Fruit fly (Drosophila melanogaster) whole organism, embryonic: Measurements from ENCODE around the gene Or30a.

ENCODE experiments used
- CG11504 ChIP-seq: fragments of 200-800 bp; sonication (Bioruptor generic); optimal IDR thresholded peaks from 3 replicates; lab custom pipeline; 2019; ENCODE audit warnings: missing biosample characterization, mild to moderate bottlenecking, missing genetic modification characterization, moderate library complexity
- CG11723 ChIP-seq: fragments of 200-800 bp; sonication (Bioruptor generic); optimal IDR thresholded peaks from 2 replicates; lab custom pipeline; 2017; ENCODE audit warnings: missing biosample characterization, mild to moderate bottlenecking, missing genetic modification characterization
- CG12769 ChIP-seq: fragments of 200-800 bp; sonication (Bioruptor generic); optimal IDR thresholded peaks from 2 replicates; lab custom pipeline; 2019; ENCODE audit warnings: missing biosample characterization, mild to moderate bottlenecking, missing genetic modification characterization, moderate library complexity
- CG13287 ChIP-seq: fragments of 200-800 bp; sonication (Bioruptor generic); IDR thresholded peaks from 2 replicates; pipeline ENCODE4 v1.3.6; 2022; ENCODE audit warnings: missing biosample characterization, missing genetic modification characterization; ENCODE audit not compliant: partially characterized antibody
- CG14014 ChIP-seq: fragments of 200-800 bp; sonication (Bioruptor generic); IDR thresholded peaks from 2 replicates; pipeline ENCODE4 v1.3.6; 2022; ENCODE audit warnings: missing biosample characterization, missing genetic modification characterization
- CG15269 ChIP-seq: fragments of 200-800 bp; sonication (Bioruptor generic); optimal IDR thresholded peaks from 2 replicates; lab custom pipeline; 2018; ENCODE audit warnings: missing biosample characterization, mild to moderate bottlenecking, missing genetic modification characterization, moderate library complexity
- CG17361 ChIP-seq: fragments of 200-800 bp; sonication (Bioruptor generic); IDR thresholded peaks from 3 replicates; pipeline ENCODE4 v1.3.6; 2022; ENCODE audit warnings: missing biosample characterization, missing genetic modification characterization
- CG17612 ChIP-seq: fragments of 200-800 bp; sonication (Bioruptor generic); IDR thresholded peaks from 2 replicates; pipeline ENCODE4 v1.3.6; 2022; ENCODE audit warnings: missing biosample characterization, missing genetic modification characterization
- CG1832 ChIP-seq: fragments of 200-800 bp; sonication (Bioruptor generic); optimal IDR thresholded peaks from 2 replicates; lab custom pipeline; 2017; ENCODE audit warnings: missing biosample characterization, mild to moderate bottlenecking, missing genetic modification characterization, inconsistent platforms
- CG18619 ChIP-seq: fragments of 200-800 bp; sonication (Bioruptor generic); optimal IDR thresholded peaks from 3 replicates; lab custom pipeline; 2017; ENCODE audit warnings: missing biosample characterization, mild to moderate bottlenecking, missing genetic modification characterization
- CG2712 ChIP-seq: fragments of 200-800 bp; optimal IDR thresholded peaks from 3 replicates; lab custom pipeline; 2019; ENCODE audit warnings: missing biosample characterization, mild to moderate bottlenecking, missing genetic modification characterization, moderate library complexity
- CG30020 ChIP-seq: fragments of 200-800 bp; optimal IDR thresholded peaks from 2 replicates; lab custom pipeline; 2019; ENCODE audit warnings: missing biosample characterization, mild to moderate bottlenecking, missing genetic modification characterization, moderate library complexity
- CG5180 ChIP-seq: fragments of 200-800 bp; sonication (Bioruptor generic); optimal IDR thresholded peaks from 3 replicates; lab custom pipeline; 2017; ENCODE audit warnings: missing biosample characterization, missing genetic modification characterization, mild to moderate bottlenecking, moderate library complexity, missing genetic modification reagents
- CG6683 ChIP-seq: fragments of 200-800 bp; sonication (Bioruptor generic); optimal IDR thresholded peaks from 2 replicates; lab custom pipeline; 2017; ENCODE audit warnings: missing biosample characterization, mild to moderate bottlenecking, missing genetic modification characterization, missing genetic modification reagents
- CG6765 ChIP-seq: fragments of 200-800 bp; sonication (Bioruptor generic); optimal IDR thresholded peaks from 3 replicates; lab custom pipeline; 2017; ENCODE audit warnings: missing biosample characterization, mild to moderate bottlenecking, missing genetic modification characterization
- CG8290 ChIP-seq, 3 experiments: fragments of 200-800 bp; sonication (Bioruptor generic); optimal IDR thresholded peaks; 2 replicates each; lab custom pipeline; 2016 to 2019; ENCODE audit warnings: missing biosample characterization in 3 of 3, missing genetic modification characterization in 3 of 3, mild to moderate bottlenecking in 2 of 3, moderate library complexity in 1 of 3
- CTCF ChIP-seq: fragments of 200-800 bp; sonication (Bioruptor generic); optimal IDR thresholded peaks from 2 replicates; lab custom pipeline; 2017; ENCODE audit warnings: missing biosample characterization, mild to moderate bottlenecking, missing genetic modification characterization, moderate library complexity
- D ChIP-seq, 2 experiments: fragments of 200-800 bp in 1 of 2; fragments of >200 bp in 1 of 2; sonication (Bioruptor generic) in 1 of 2; optimal IDR thresholded peaks; 2 replicates in 1 of 2; 3 replicates in 1 of 2; lab custom pipeline; 2017; ENCODE audit warnings: mild to moderate bottlenecking in 1 of 2, missing biosample characterization in 1 of 2, missing genetic modification characterization in 1 of 2, missing genetic modification reagents in 1 of 2
- D19A ChIP-seq: fragments of 200-800 bp; optimal IDR thresholded peaks from 3 replicates; lab custom pipeline; 2019; ENCODE audit warnings: missing biosample characterization, mild to moderate bottlenecking, missing genetic modification characterization, moderate library complexity
- Dref ChIP-seq: fragments of 200-800 bp; sonication (Bioruptor generic); IDR thresholded peaks from 2 replicates; pipeline ENCODE4 v1.3.6; 2022; ENCODE audit warnings: missing biosample characterization, missing genetic modification characterization
- Ets65A ChIP-seq: fragments of 200-800 bp; sonication (Bioruptor generic); peaks from one replicate; lab custom pipeline; 2016; ENCODE audit warnings: missing biosample characterization, missing genetic modification characterization
- Ets97D ChIP-seq: fragments of 200-800 bp; sonication (Bioruptor generic); optimal IDR thresholded peaks from 3 replicates; lab custom pipeline; 2016; ENCODE audit warnings: missing biosample characterization, missing genetic modification characterization
- HHEX ChIP-seq: fragments of 200-800 bp; sonication (Bioruptor generic); optimal IDR thresholded peaks from 3 replicates; lab custom pipeline; 2017; ENCODE audit warnings: missing biosample characterization, mild to moderate bottlenecking, missing genetic modification characterization, missing genetic modification reagents
- HLH54F ChIP-seq: fragments of 200-800 bp; sonication (Bioruptor generic); optimal IDR thresholded peaks from 3 replicates; lab custom pipeline; 2016; ENCODE audit warnings: missing biosample characterization, missing genetic modification characterization
- Mad ChIP-seq: fragments of 200-800 bp; sonication (Bioruptor generic); optimal IDR thresholded peaks from 2 replicates; lab custom pipeline; 2016; ENCODE audit warnings: missing biosample characterization, missing genetic modification characterization
- Med ChIP-seq: fragments of 200-800 bp; sonication (Bioruptor generic); peaks from one replicate; lab custom pipeline; 2016; ENCODE audit warnings: missing biosample characterization, missing genetic modification characterization, mild to moderate bottlenecking, inconsistent platforms, moderate library complexity
- Nf-YB ChIP-seq: fragments of 200-800 bp; sonication (Bioruptor generic); optimal IDR thresholded peaks from 3 replicates; lab custom pipeline; 2019; ENCODE audit warnings: missing biosample characterization, mild to moderate bottlenecking, missing genetic modification characterization, moderate library complexity
- NfI ChIP-seq: fragments of 200-800 bp; sonication (Bioruptor generic); optimal IDR thresholded peaks from 3 replicates; lab custom pipeline; 2018; ENCODE audit warnings: missing biosample characterization, mild to moderate bottlenecking, missing genetic modification characterization, moderate library complexity
- Opbp ChIP-seq: fragments of 200-800 bp; sonication (Bioruptor generic); IDR thresholded peaks from 3 replicates; pipeline ENCODE4 v1.3.6; 2022; ENCODE audit warnings: missing biosample characterization, missing genetic modification characterization; ENCODE audit not compliant: partially characterized antibody
- Side ChIP-seq: fragments of 200-800 bp; sonication (Bioruptor generic); optimal IDR thresholded peaks from 2 replicates; lab custom pipeline; 2016; ENCODE audit warnings: missing biosample characterization, missing genetic modification characterization
- Stat92E ChIP-seq, 3 experiments: fragments of >200 bp in 2 of 3; fragments of 200-800 bp in 1 of 3; sonication (Bioruptor generic) in 1 of 3; optimal IDR thresholded peaks; 2 replicates each; lab custom pipeline; 2017 to 2019; ENCODE audit warnings: missing biosample characterization in 3 of 3, missing genetic modification characterization in 3 of 3, mild to moderate bottlenecking in 1 of 3, moderate library complexity in 1 of 3
- chinmo ChIP-seq: fragments of 200-800 bp; sonication (Bioruptor generic); IDR thresholded peaks from 4 replicates; pipeline ENCODE4 v1.3.6; 2022; ENCODE audit warnings: missing biosample characterization, missing genetic modification characterization; ENCODE audit not compliant: partially characterized antibody
- cwo ChIP-seq: fragments of 200-800 bp; sonication (Bioruptor generic); optimal IDR thresholded peaks from 3 replicates; lab custom pipeline; 2017; ENCODE audit warnings: missing biosample characterization, missing genetic modification characterization, mild to moderate bottlenecking, moderate library complexity, missing genetic modification reagents
- en ChIP-seq: fragments of 200-800 bp; sonication (Bioruptor generic); optimal IDR thresholded peaks from 2 replicates; lab custom pipeline; 2016; ENCODE audit warnings: missing biosample characterization, missing genetic modification characterization
- jing ChIP-seq: fragments of 200-800 bp; sonication (Bioruptor generic); optimal IDR thresholded peaks from 2 replicates; lab custom pipeline; 2018; ENCODE audit warnings: missing biosample characterization, mild to moderate bottlenecking, missing genetic modification characterization
- mirr ChIP-seq: fragments of 200-800 bp; sonication (Bioruptor generic); optimal IDR thresholded peaks from 3 replicates; lab custom pipeline; 2018; ENCODE audit warnings: missing biosample characterization, mild to moderate bottlenecking, missing genetic modification characterization
- nmo ChIP-seq: fragments of 200-800 bp; sonication (Bioruptor generic); optimal IDR thresholded peaks from 2 replicates; lab custom pipeline; 2018; ENCODE audit warnings: missing biosample characterization, mild to moderate bottlenecking, missing genetic modification characterization, moderate library complexity
- pfk ChIP-seq: fragments of 200-800 bp; sonication (Bioruptor generic); optimal IDR thresholded peaks from 2 replicates; lab custom pipeline; 2018; ENCODE audit warnings: missing biosample characterization, mild to moderate bottlenecking, missing genetic modification characterization, moderate library complexity
- ranshi ChIP-seq: fragments of 200-800 bp; sonication (Bioruptor generic); IDR thresholded peaks from 2 replicates; pipeline ENCODE4 v1.3.6; 2022; ENCODE audit warnings: missing biosample characterization, missing genetic modification characterization
- rib ChIP-seq: fragments of 200-800 bp; sonication (Bioruptor generic); IDR thresholded peaks from 2 replicates; pipeline ENCODE4 v1.3.6; 2022; ENCODE audit warnings: missing biosample characterization, missing genetic modification characterization
- schlank ChIP-seq: fragments of 200-800 bp; sonication (Bioruptor generic); optimal IDR thresholded peaks from 2 replicates; lab custom pipeline; 2018; ENCODE audit warnings: missing biosample characterization, mild to moderate bottlenecking, missing genetic modification characterization
- sd ChIP-seq: fragments of 200-800 bp; sonication (Bioruptor generic); optimal IDR thresholded peaks from 3 replicates; lab custom pipeline; 2018; ENCODE audit warnings: missing biosample characterization, mild to moderate bottlenecking, missing genetic modification characterization, moderate library complexity
- sr ChIP-seq: fragments of 200-800 bp; sonication (Bioruptor generic); IDR thresholded peaks from 3 replicates; pipeline ENCODE4 v1.3.6; 2022; ENCODE audit warnings: missing biosample characterization, missing genetic modification characterization
- tll ChIP-seq, 2 experiments: fragments of 200-800 bp in 1 of 2; fragments of >200 bp in 1 of 2; sonication (Bioruptor generic) in 1 of 2; optimal IDR thresholded peaks; 2 replicates each; lab custom pipeline; 2017 to 2019; ENCODE audit warnings: missing biosample characterization in 2 of 2, missing genetic modification characterization in 2 of 2, mild to moderate bottlenecking in 1 of 2, moderate library complexity in 1 of 2
- twi ChIP-seq: fragments of 200-800 bp; optimal IDR thresholded peaks from 2 replicates; lab custom pipeline; 2019; ENCODE audit warnings: missing biosample characterization, mild to moderate bottlenecking, missing genetic modification characterization, moderate library complexity
- unpg ChIP-seq: fragments of 200-800 bp; sonication (Bioruptor generic); optimal IDR thresholded peaks from 3 replicates; lab custom pipeline; 2018; ENCODE audit warnings: missing biosample characterization, mild to moderate bottlenecking, missing genetic modification characterization, moderate library complexity
- zf30C ChIP-seq: fragments of 200-800 bp; sonication (Bioruptor generic); optimal IDR thresholded peaks from 3 replicates; lab custom pipeline; 2018; ENCODE audit warnings: missing biosample characterization, mild to moderate bottlenecking, missing genetic modification characterization

Or30a gene

DNA sequence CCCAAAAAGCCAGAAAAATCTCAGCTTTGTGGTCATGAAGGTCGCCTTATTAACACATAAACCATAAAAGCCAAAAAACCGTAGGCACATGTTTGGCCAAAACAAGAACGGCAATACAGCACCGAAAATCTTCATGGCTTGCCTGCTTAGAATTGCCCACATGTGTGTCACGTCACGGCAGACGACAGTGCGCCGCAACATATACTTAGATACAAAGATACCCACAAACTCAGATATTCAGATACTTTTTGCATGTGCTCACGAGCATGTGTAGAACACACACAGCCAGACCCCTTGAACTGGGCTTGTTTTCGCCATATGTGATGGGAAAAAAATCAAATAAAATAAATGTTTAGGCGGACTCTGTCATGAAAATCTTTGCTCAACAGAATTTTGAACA is 39.2 kb downstream of the Or30a start (continued):
- TF ChIP-seq tll (GFP tag; optimal IDR thresholded peaks at IDR 0.05; lab: Kevin White, UChicago) (peak in 1 of 2 experiments; percentile 26), CG30020 (tag; lab: Kevin White, UChicago) (no peak), jing (GFP tag; lab: Kevin White, UChicago) (no peak), HHEX (GFP tag; lab: Kevin White, UChicago) (no peak), Nf-YB (GFP tag; lab: Kevin White, UChicago) (no peak), ranshi (GFP tag; lab: Robert Waterston, UW) (no peak), CG12769 (peak; percentile 47), Mad (GFP tag; lab: Kevin White, UChicago) (no peak), HLH54F (GFP tag; lab: Kevin White, UChicago) (no peak), rib (GFP tag; lab: Robert Waterston, UW) (0 out of 2 replicates have a peak, but pooled peaks have one; percentile 14), NfI (GFP tag; lab: Kevin White, UChicago) (no peak), CG11723 (no peak), twi (tag; lab: Kevin White, UChicago) (peak; percentile 99), CG15269 (tag; lab: Kevin White, UChicago) (peak; percentile 30), Dref (no peak), sd (peak; percentile 63), D (optimal IDR thresholded peaks at IDR 0.05; lab: Kevin White, UChicago) (no peak), D (GFP tag; optimal IDR thresholded peaks at IDR 0.05; lab: Kevin White, UChicago) (no peak), CG6683 (no peak), D19A (tag; lab: Kevin White, UChicago) (no peak), CG11504 (tag; lab: Kevin White, UChicago) (peak; percentile 17), cwo (GFP tag; lab: Kevin White, UChicago) (peak; percentile 29), Opbp (no peak), CG8290 (GFP tag; optimal IDR thresholded peaks at IDR 0.05; lab: Kevin White, UChicago) (no peak), CG8290 (tag; optimal IDR thresholded peaks at IDR 0.05; lab: Kevin White, UChicago) (peak in 1 of 2 experiments; percentile 41), unpg (GFP tag; lab: Kevin White, UChicago) (no peak), chinmo (peak; percentile 85; the same call in 3 of the 4 replicates), Med (peak; percentile 65), Side (GFP tag; lab: Kevin White, UChicago) (no peak), CG6765 (GFP tag; lab: Kevin White, UChicago) (no peak)

DNA sequence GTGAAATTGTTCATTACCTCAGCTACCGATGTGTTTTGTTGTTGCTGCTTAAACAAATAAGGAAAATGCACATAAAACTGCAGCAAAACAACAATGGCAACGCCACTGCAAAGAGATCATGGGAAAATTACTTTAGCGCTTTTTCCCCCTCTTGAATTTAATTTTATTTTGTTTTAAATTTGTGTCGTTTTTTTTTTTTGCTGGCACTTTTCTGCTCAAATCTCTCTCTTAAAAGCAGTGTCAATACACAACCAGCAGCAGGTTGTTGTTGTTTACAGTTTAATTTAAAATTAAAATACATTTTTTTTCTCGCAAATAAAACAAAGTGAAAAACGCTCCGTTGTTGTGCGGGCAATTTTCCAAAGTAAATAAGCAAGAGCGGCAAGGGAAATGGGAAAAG is 46.2 kb downstream of the Or30a start:
- TF ChIP-seq Ets65A (GFP tag; lab: Kevin White, UChicago) (peak; percentile 21), Stat92E (GFP tag; optimal IDR thresholded peaks at IDR 0.05; lab: Kevin White, UChicago) (no peak)
- TF ChIP-seq, all 482 proteins: peak for 1

DNA sequence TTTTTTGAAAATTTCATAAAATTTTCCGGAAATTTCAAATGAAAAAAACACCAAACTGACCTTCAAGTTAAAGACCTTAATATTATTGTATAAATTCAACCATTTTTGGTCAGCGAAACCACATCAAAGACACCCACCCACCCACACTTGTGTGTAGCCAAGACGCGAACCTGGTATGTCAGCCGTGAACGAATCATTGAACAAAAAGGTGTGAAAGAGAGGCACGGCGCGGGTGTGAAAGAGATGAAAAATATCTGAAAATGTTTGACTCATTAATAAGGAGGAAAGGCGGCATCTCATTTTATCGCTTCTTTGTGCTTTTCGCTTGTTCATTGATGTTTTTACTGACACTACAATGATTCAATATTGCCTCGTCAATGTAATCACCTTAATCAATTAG is 46.7 kb downstream of the Or30a start:
- no peak for TF ChIP-seq pfk
- TF ChIP-seq schlank: no peak
- TF ChIP-seq CG17361 (GFP tag; lab: Robert Waterston, UW): 0 out of 3 replicates have a peak, but pooled peaks have one; percentile 9
- TF ChIP-seq CG11504 (tag; lab: Kevin White, UChicago): peak; percentile 26
- no peak for TF ChIP-seq CG18619 (GFP tag; lab: Kevin White, UChicago)
- TF ChIP-seq sr (GFP tag; lab: Robert Waterston, UW): peak; percentile 98
- no peak for TF ChIP-seq Ets97D
- no peak for TF ChIP-seq CG14014 (GFP tag; lab: Robert Waterston, UW)
- peak; percentile 70 for TF ChIP-seq CTCF (GFP tag; lab: Kevin White, UChicago)
- no peak for TF ChIP-seq Side (GFP tag; lab: Kevin White, UChicago)
- TF ChIP-seq CG5180 (GFP tag; lab: Kevin White, UChicago): peak; percentile 55
- TF ChIP-seq CG13287 (GFP tag; lab: Robert Waterston, UW): peak; percentile 38; the same call in 1 of the 2 replicates
- TF ChIP-seq en (GFP tag; lab: Kevin White, UChicago): no peak
- peak; percentile 3 for TF ChIP-seq zf30C (GFP tag; lab: Kevin White, UChicago)
- no peak for TF ChIP-seq CG17612 (GFP tag; lab: Robert Waterston, UW)
- TF ChIP-seq CG2712: peak; percentile 31
- peak; percentile 22 for TF ChIP-seq mirr (GFP tag; lab: Kevin White, UChicago)
- peak; percentile 68 for TF ChIP-seq CG1832
- TF ChIP-seq nmo: no peak
